Fruit fly (Drosophila melanogaster): ENCODE measurements around the gene Ranbp21.

DNA sequence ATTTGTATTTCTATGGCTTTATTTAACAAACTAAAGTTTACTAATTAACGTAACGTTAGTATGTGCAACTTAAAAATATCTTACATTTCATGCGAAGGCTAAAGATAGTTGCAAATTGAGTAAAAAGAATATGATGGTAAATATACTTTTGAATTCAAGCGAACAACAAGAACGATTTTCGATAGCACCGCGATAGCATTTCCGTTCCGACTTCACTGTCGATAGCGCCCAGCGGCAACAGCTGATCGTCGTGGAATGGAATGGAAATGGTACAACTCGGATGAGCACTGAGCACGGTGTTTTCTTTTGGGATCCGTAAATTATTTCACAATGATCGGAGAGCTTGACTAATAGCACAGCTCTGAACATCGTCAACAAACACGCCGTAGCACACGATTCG is 38.6 kb downstream of the Ranbp21 start:
- no peak for TF ChIP-seq CG33017 (tag; optimal IDR thresholded peaks at IDR 0.05)
- peak; percentile 82 for TF ChIP-seq bab1 (GFP tag; optimal IDR thresholded peaks at IDR 0.05)
- no peak for TF ChIP-seq cnc (optimal IDR thresholded peaks at IDR 0.05)
- TF ChIP-seq CG7045 (GFP tag; optimal IDR thresholded peaks at IDR 0.05), result no peak
- TF ChIP-seq CG7101 (tag; optimal IDR thresholded peaks at IDR 0.05), result peak; percentile 81
- TF ChIP-seq tj (GFP tag; optimal IDR thresholded peaks at IDR 0.05), result peak; percentile 32
- TF ChIP-seq CG12768 (GFP tag; optimal IDR thresholded peaks at IDR 0.05), result no peak
